Fruit fly (Drosophila melanogaster): Measurements from ENCODE around the gene Peritrophin-15b.

Peritrophin-15b gene

DNA sequence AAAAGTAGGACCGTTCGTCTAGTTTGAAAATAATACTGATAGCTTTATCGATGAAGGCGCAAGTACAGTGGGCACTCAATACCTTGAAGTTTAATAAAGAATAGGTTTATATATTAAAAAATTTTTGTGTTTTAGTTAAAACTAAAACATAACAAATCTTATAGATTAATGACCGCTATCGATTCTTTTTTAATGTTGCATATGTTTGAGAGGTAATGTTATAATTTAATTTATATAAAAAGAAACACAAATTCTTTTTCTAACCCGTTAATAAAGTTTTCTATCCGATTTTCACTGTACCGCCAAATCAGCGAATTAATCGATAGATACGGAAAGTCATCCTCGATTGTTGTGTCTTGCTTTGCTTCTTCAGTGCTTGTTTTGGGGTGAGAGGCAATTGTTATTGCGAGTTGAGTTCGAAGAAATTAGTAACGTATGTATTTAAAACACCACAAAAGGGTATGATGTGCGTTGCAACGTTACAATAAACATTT lies 10.6 kb downstream of the Peritrophin-15b start, which contains the start of the genes Dad1 and CG13384 (continued):
- TF ChIP-seq NC2β (GFP tag; optimal IDR thresholded peaks at IDR 0.05) (peak; percentile 28), B-H2 (GFP tag; optimal IDR thresholded peaks at IDR 0.05) (peak; percentile 96), slou (GFP tag; optimal IDR thresholded peaks at IDR 0.05) (peak; percentile 88), CG6175 (GFP tag; IDR thresholded peaks at IDR 0.05) (peak; percentile 80; the same call in 2 of the 3 replicates), Hmx (GFP tag; optimal IDR thresholded peaks at IDR 0.05) (peak; percentile 63), CG1233 (GFP tag; optimal IDR thresholded peaks at IDR 0.05) (peak; percentile 91), CG4707 (GFP tag; optimal IDR thresholded peaks at IDR 0.05) (peak; percentile 24), CG14965 (GFP tag; optimal IDR thresholded peaks at IDR 0.05; ENCODE audit: borderline replicate concordance) (no peak), pita (GFP tag; optimal IDR thresholded peaks at IDR 0.05) (no peak), br (optimal IDR thresholded peaks at IDR 0.05) (no peak), CG18764 (GFP tag; optimal IDR thresholded peaks at IDR 0.05) (peak; percentile 83), CG6813 (GFP tag; optimal IDR thresholded peaks at IDR 0.05) (peak; percentile 84), cad (GFP tag; optimal IDR thresholded peaks at IDR 0.05) (no peak), exex (tag; optimal IDR thresholded peaks at IDR 0.05) (peak; percentile 90), CG4360 (GFP tag; IDR thresholded peaks at IDR 0.05) (0 out of 2 replicates have a peak, but pooled peaks have one; percentile 42), CG10147 (GFP tag; optimal IDR thresholded peaks at IDR 0.05) (peak; percentile 94), CG14667 (GFP tag; IDR thresholded peaks at IDR 0.05) (peak; percentile 90), Hr39 (optimal IDR thresholded peaks at IDR 0.05) (no peak), otp (GFP tag; IDR thresholded peaks at IDR 0.05) (0 out of 3 replicates have a peak, but pooled peaks have one; percentile 55), p53 (GFP tag; optimal IDR thresholded peaks at IDR 0.05) (no peak), MBD-R2 (GFP tag; IDR thresholded peaks at IDR 0.05) (peak; percentile 65; the same call in 1 of the 2 replicates), chinmo (GFP tag; IDR thresholded peaks at IDR 0.05; ENCODE audit: partially characterized antibody) (no peak), Sox100B (GFP tag; optimal IDR thresholded peaks at IDR 0.05) (peak; percentile 93), CG8765 (GFP tag; IDR thresholded peaks at IDR 0.05) (peak; percentile 78; the same call in 1 of the 2 replicates), Gug (GFP tag; IDR thresholded peaks at IDR 0.05) (peak; percentile 78), CG43689 (GFP tag; IDR thresholded peaks at IDR 0.05) (peak; percentile 72), Meics (GFP tag; optimal IDR thresholded peaks at IDR 0.05) (peak; percentile 95), tap (tag; optimal IDR thresholded peaks at IDR 0.05) (peak; percentile 90), CG10209 (GFP tag; optimal IDR thresholded peaks at IDR 0.05) (peak; percentile 92), Stat92E (GFP tag; optimal IDR thresholded peaks at IDR 0.05) (peak in 1 of 3 experiments; percentile 81), slp2 (GFP tag; optimal IDR thresholded peaks at IDR 0.05) (no peak), z (GFP tag; IDR thresholded peaks at IDR 0.05) (no peak), CG15479 (GFP tag; optimal IDR thresholded peaks at IDR 0.05) (peak; percentile 44), so (GFP tag; IDR thresholded peaks at IDR 0.05) (peak; percentile 78; the same call in 2 of the 3 replicates), hth (optimal IDR thresholded peaks at IDR 0.05) (no peak), Oli (tag; optimal IDR thresholded peaks at IDR 0.05) (peak; percentile 91), CG11093 (GFP tag; IDR thresholded peaks at IDR 0.05) (peak; percentile 85), Usf (GFP tag; optimal IDR thresholded peaks at IDR 0.05) (peak; percentile 86), CrebB (tag; optimal IDR thresholded peaks at IDR 0.05) (peak; percentile 83), esg (GFP tag; conservative IDR thresholded peaks at IDR 0.05) (peak; percentile 94), CG13424 (tag; optimal IDR thresholded peaks at IDR 0.05) (peak; percentile 96), CG18599 (GFP tag; optimal IDR thresholded peaks at IDR 0.05) (peak; percentile 96), sens-2 (GFP tag; IDR thresholded peaks at IDR 0.05) (no peak), CG17912 (GFP tag; optimal IDR thresholded peaks at IDR 0.05) (peak; percentile 31), CG7556 (GFP tag; optimal IDR thresholded peaks at IDR 0.05) (peak; percentile 94), kay (GFP tag; optimal IDR thresholded peaks at IDR 0.05) (peak; percentile 57), klu (GFP tag; IDR thresholded peaks at IDR 0.05) (peak; percentile 89), CG31365 (tag; optimal IDR thresholded peaks at IDR 0.05) (no peak), HHEX (GFP tag; optimal IDR thresholded peaks at IDR 0.05) (peak; percentile 79), dimm (GFP tag; IDR thresholded peaks at IDR 0.05) (peak; percentile 58), ase (GFP tag; IDR thresholded peaks at IDR 0.05) (peak; percentile 76; the same call in 2 of the 3 replicates)
